Fruit fly (Drosophila melanogaster): ENCODE results near the gene Gcn2.

The Gcn2 gene

dm6 chr3R:31381216-31381688 lies 14.2 kb upstream of the Gcn2 start (continued):
- TF ChIP-seq CG16779 (GFP tag; IDR thresholded peaks at IDR 0.05) (no peak), Sry-δ (GFP tag; optimal IDR thresholded peaks at IDR 0.05) (no peak), CG3838 (GFP tag; optimal IDR thresholded peaks at IDR 0.05) (peak; percentile 20), CG11093 (GFP tag; IDR thresholded peaks at IDR 0.05) (no peak), zfh1 (GFP tag; IDR thresholded peaks at IDR 0.05) (peak; percentile 68; the same call in 2 of the 3 replicates), cwo (GFP tag; optimal IDR thresholded peaks at IDR 0.05) (peak; percentile 41), D19B (GFP tag; optimal IDR thresholded peaks at IDR 0.05) (peak; percentile 14), CG9932 (GFP tag; IDR thresholded peaks at IDR 0.05) (peak; percentile 62), danr (GFP tag; IDR thresholded peaks at IDR 0.05) (0 out of 2 replicates have a peak, but pooled peaks have one; percentile 20), Ptx1 (GFP tag; IDR thresholded peaks at IDR 0.05) (0 out of 2 replicates have a peak, but pooled peaks have one; percentile 31), bigmax (GFP tag; optimal IDR thresholded peaks at IDR 0.05) (no peak), unpg (GFP tag; optimal IDR thresholded peaks at IDR 0.05) (peak; percentile 75), dmrt99B (tag; optimal IDR thresholded peaks at IDR 0.05) (peak; percentile 47), CG4730 (GFP tag; IDR thresholded peaks at IDR 0.05) (0 out of 2 replicates have a peak, but pooled peaks have one; percentile 8), HLH54F (GFP tag; optimal IDR thresholded peaks at IDR 0.05) (peak; percentile 76), CG4707 (GFP tag; optimal IDR thresholded peaks at IDR 0.05) (peak; percentile 39), sna (GFP tag; IDR thresholded peaks at IDR 0.05; ENCODE audit: partially characterized antibody) (no peak), bbx (GFP tag; IDR thresholded peaks at IDR 0.05; ENCODE audit: partially characterized antibody) (peak; percentile 40; the same call in 1 of the 2 replicates), CG18011 (GFP tag; optimal IDR thresholded peaks at IDR 0.05) (peak; percentile 14), zf30C (GFP tag; optimal IDR thresholded peaks at IDR 0.05) (no peak), Dfd (GFP tag; optimal IDR thresholded peaks at IDR 0.05) (no peak), CG1529 (GFP tag; optimal IDR thresholded peaks at IDR 0.05) (no peak), Elba2 (GFP tag; optimal IDR thresholded peaks at IDR 0.05) (no peak), gem (tag; optimal IDR thresholded peaks at IDR 0.05) (peak; percentile 73), ind (GFP tag; optimal IDR thresholded peaks at IDR 0.05) (peak; percentile 2), CG17186 (GFP tag; optimal IDR thresholded peaks at IDR 0.05) (no peak), jing (GFP tag; optimal IDR thresholded peaks at IDR 0.05) (no peak), CG7357 (GFP tag; IDR thresholded peaks at IDR 0.05) (no peak), Abd-B (GFP tag; optimal IDR thresholded peaks at IDR 0.05) (peak; percentile 19), CG13424 (tag; optimal IDR thresholded peaks at IDR 0.05) (peak; percentile 59), CG12155 (GFP tag; optimal IDR thresholded peaks at IDR 0.05) (peak; percentile 29), Dek (tag; optimal IDR thresholded peaks at IDR 0.05) (peak; percentile 61), CG5180 (GFP tag; optimal IDR thresholded peaks at IDR 0.05) (no peak), H15 (GFP tag; IDR thresholded peaks at IDR 0.05) (peak; percentile 52; the same call in 2 of the 3 replicates), ken (GFP tag; IDR thresholded peaks at IDR 0.05) (peak; percentile 56), CG1602 (GFP tag; optimal IDR thresholded peaks at IDR 0.05) (no peak), sima (GFP tag; optimal IDR thresholded peaks at IDR 0.05) (no peak), Lim3 (GFP tag; IDR thresholded peaks at IDR 0.05) (no peak), CG2889 (GFP tag; IDR thresholded peaks at IDR 0.05) (no peak), CG11085 (GFP tag; IDR thresholded peaks at IDR 0.05) (0 out of 2 replicates have a peak, but pooled peaks have one; percentile 39), h (optimal IDR thresholded peaks at IDR 0.05) (no peak), bsh (GFP tag; optimal IDR thresholded peaks at IDR 0.05) (peak; percentile 33 to 65), CG6254 (GFP tag; optimal IDR thresholded peaks at IDR 0.05) (no peak), toy (GFP tag; IDR thresholded peaks at IDR 0.05) (no peak), zfh2 (GFP tag; optimal IDR thresholded peaks at IDR 0.05) (peak; percentile 60), sug (tag; optimal IDR thresholded peaks at IDR 0.05) (peak; percentile 29), Pdp1 (GFP tag; optimal IDR thresholded peaks at IDR 0.05) (peak in 1 of 2 experiments; percentile 37), Xrp1 (GFP tag; IDR thresholded peaks at IDR 0.05) (peak; percentile 47; the same call in 1 of the 2 replicates), CG14710 (tag; optimal IDR thresholded peaks at IDR 0.05) (peak; percentile 22), Neu2 (GFP tag; optimal IDR thresholded peaks at IDR 0.05; ENCODE audit: borderline replicate concordance) (no peak)

Measured in whole organism, embryonic.